Worm (Caenorhabditis elegans) whole organism, L4/young adult: Measurements from ENCODE around the gene T04C12.7.

Source experiments
- W03F9.2 ChIP-seq: fragments of 150-350 bp; optimal IDR thresholded peaks from 2 replicates; lab custom pipeline; 2014; ENCODE audit warnings: missing biosample characterization, missing genetic modification characterization
- dao-5 ChIP-seq: sonication (generic microtip); optimal IDR thresholded peaks from 2 replicates; lab custom pipeline; 2016; ENCODE audit warnings: missing genotype, missing genetic modification characterization, moderate library complexity, missing compliant biosample characterization

DNA sequence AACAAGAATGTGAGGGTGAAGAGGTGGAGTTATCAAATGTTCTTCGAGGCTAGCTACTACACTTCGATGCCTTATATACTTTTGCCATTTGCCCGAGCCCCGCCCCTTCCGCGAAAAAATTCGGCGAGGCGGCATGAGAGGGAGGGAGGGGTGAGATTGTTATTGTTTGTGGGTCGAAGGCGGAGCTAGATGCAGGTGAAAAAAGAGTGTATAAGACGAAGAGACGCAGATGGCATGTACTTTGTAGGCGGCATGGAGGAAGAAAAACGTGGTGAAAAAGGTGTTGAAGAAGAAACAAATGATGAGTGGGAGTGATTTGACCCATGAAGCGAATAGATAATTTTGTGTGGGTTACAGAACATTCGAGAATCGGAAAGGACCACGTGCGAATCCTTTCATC is 41.5 kb upstream of the T04C12.7 start, which contains the start of gene C13G3.1:
- TF ChIP-seq W03F9.2 (tag; lab: Kevin White, UChicago) (no peak), dao-5 (tag; lab: Kevin White, UChicago) (no peak)
